Fruit fly (Drosophila melanogaster) whole organism, prepupa: ENCODE results near the gene Nedd8.
A peak's percentile ranks its signal among the peaks of the same experiment; 100 is the strongest.

Source experiments
- CG10631 ChIP-seq: fragments of 200-800 bp; sonication (Bioruptor generic); optimal IDR thresholded peaks from 2 replicates; lab custom pipeline; 2016; ENCODE audit warnings: missing biosample characterization, missing genetic modification characterization
- CG10669 ChIP-seq: fragments of 200-800 bp; sonication (Bioruptor generic); optimal IDR thresholded peaks from 3 replicates; lab custom pipeline; 2018; ENCODE audit warnings: missing biosample characterization, mild to moderate bottlenecking, missing genetic modification characterization, moderate library complexity
- CG11294 ChIP-seq: fragments of 200-800 bp; sonication (Bioruptor generic); IDR thresholded peaks from 2 replicates; pipeline ENCODE4 v1.3.6; 2022; ENCODE audit warnings: missing biosample characterization, missing genetic modification characterization
- CG11762 ChIP-seq: fragments of 200-800 bp; sonication (Bioruptor generic); optimal IDR thresholded peaks from 3 replicates; lab custom pipeline; 2016; ENCODE audit warnings: missing biosample characterization, missing genetic modification characterization; ENCODE audit not compliant: insufficient read depth
- CG11902 ChIP-seq: fragments of 200-800 bp; sonication (Bioruptor generic); optimal IDR thresholded peaks from 3 replicates; lab custom pipeline; 2016; ENCODE audit warnings: missing biosample characterization, missing genetic modification characterization
- CG15336 ChIP-seq: fragments of 200-800 bp; sonication (Bioruptor generic); IDR thresholded peaks from 2 replicates; pipeline ENCODE4 v1.3.6; 2022; ENCODE audit warnings: missing biosample characterization, missing genetic modification characterization
- CG1621 ChIP-seq: fragments of 200-800 bp; sonication (Bioruptor generic); optimal IDR thresholded peaks from 3 replicates; lab custom pipeline; 2018; ENCODE audit warnings: missing biosample characterization, mild to moderate bottlenecking, missing genetic modification characterization
- CG16779 ChIP-seq: fragments of 200-800 bp; sonication (Bioruptor generic); optimal IDR thresholded peaks from 3 replicates; lab custom pipeline; 2017; ENCODE audit warnings: missing biosample characterization, mild to moderate bottlenecking, missing genetic modification characterization
- CG3032 ChIP-seq: fragments of 200-800 bp; optimal IDR thresholded peaks from 2 replicates; lab custom pipeline; 2019; ENCODE audit warnings: missing biosample characterization, mild to moderate bottlenecking, missing genetic modification characterization, moderate library complexity
- CG31627 ChIP-seq: fragments of 200-800 bp; sonication (Bioruptor generic); optimal IDR thresholded peaks from 3 replicates; lab custom pipeline; 2016; ENCODE audit warnings: missing biosample characterization, missing genetic modification characterization
- CG32006 ChIP-seq: fragments of 200-800 bp; sonication (Bioruptor generic); optimal IDR thresholded peaks from 3 replicates; lab custom pipeline; 2017; ENCODE audit warnings: missing biosample characterization, mild to moderate bottlenecking, missing genetic modification characterization
- CG3919 ChIP-seq: fragments of 200-800 bp; sonication (Bioruptor generic); optimal IDR thresholded peaks from 3 replicates; lab custom pipeline; 2016; ENCODE audit warnings: missing biosample characterization, missing genetic modification characterization
- CG4318 ChIP-seq: fragments of 200-800 bp; sonication (Bioruptor generic); optimal IDR thresholded peaks from 3 replicates; lab custom pipeline; 2017; ENCODE audit warnings: missing biosample characterization, mild to moderate bottlenecking, missing genetic modification characterization
- CG6163 ChIP-seq: fragments of 200-800 bp; sonication (Bioruptor generic); IDR thresholded peaks from 3 replicates; pipeline ENCODE4 v1.3.6; 2022; ENCODE audit warnings: missing biosample characterization, missing genetic modification characterization
- CG6276 ChIP-seq: fragments of 200-800 bp; sonication (Bioruptor generic); optimal IDR thresholded peaks from 2 replicates; lab custom pipeline; 2017; ENCODE audit warnings: missing biosample characterization, mild to moderate bottlenecking, missing genetic modification characterization
- CG6792 ChIP-seq: fragments of 200-800 bp; sonication (Bioruptor generic); optimal IDR thresholded peaks from 3 replicates; lab custom pipeline; 2016; ENCODE audit warnings: missing biosample characterization, missing genetic modification characterization
- CG6808 ChIP-seq: fragments of 200-800 bp; sonication (Bioruptor generic); optimal IDR thresholded peaks from 3 replicates; lab custom pipeline; 2017; ENCODE audit warnings: missing biosample characterization, missing genetic modification characterization, mild to moderate bottlenecking, moderate library complexity, missing genetic modification reagents
- CG7368 ChIP-seq: fragments of 200-800 bp; sonication (Bioruptor generic); optimal IDR thresholded peaks from 3 replicates; lab custom pipeline; 2016; ENCODE audit warnings: missing biosample characterization, missing genetic modification characterization
- CG8319 ChIP-seq: fragments of 200-800 bp; sonication (Bioruptor generic); optimal IDR thresholded peaks from 3 replicates; lab custom pipeline; 2016; ENCODE audit warnings: missing biosample characterization, missing genetic modification characterization
- CG8632 ChIP-seq: fragments of 200-800 bp; sonication (Bioruptor generic); optimal IDR thresholded peaks from 3 replicates; lab custom pipeline; 2016; ENCODE audit warnings: missing biosample characterization, missing genetic modification characterization
- CG9139 ChIP-seq: fragments of 200-800 bp; sonication (Bioruptor generic); optimal IDR thresholded peaks from 3 replicates; lab custom pipeline; 2017; ENCODE audit warnings: missing biosample characterization, mild to moderate bottlenecking, missing genetic modification characterization
- Eip75B ChIP-seq: fragments of 200-800 bp; sonication (Bioruptor generic); optimal IDR thresholded peaks from 3 replicates; lab custom pipeline; 2016; ENCODE audit warnings: missing biosample characterization, missing genetic modification characterization
- Eip78C ChIP-seq: fragments of 200-800 bp; sonication (Bioruptor generic); peaks from one replicate; lab custom pipeline; 2016; ENCODE audit warnings: missing biosample characterization, missing genetic modification characterization
- Eip93F ChIP-seq: fragments of 200-800 bp; sonication (Bioruptor generic); optimal IDR thresholded peaks from 2 replicates; lab custom pipeline; 2016; ENCODE audit warnings: missing biosample characterization, mild to moderate bottlenecking, missing genetic modification characterization
- Hr39 ChIP-seq: fragments of 200-800 bp; sonication (Bioruptor generic); optimal IDR thresholded peaks from 2 replicates; lab custom pipeline; 2016; ENCODE audit warnings: missing biosample characterization, missing genetic modification characterization
- Hr4 ChIP-seq: fragments of 200-800 bp; sonication (Bioruptor generic); optimal IDR thresholded peaks from 3 replicates; lab custom pipeline; 2016; ENCODE audit warnings: missing biosample characterization, missing genetic modification characterization
- Sox15 ChIP-seq: fragments of 200-800 bp; sonication (Bioruptor generic); optimal IDR thresholded peaks from 3 replicates; lab custom pipeline; 2016; ENCODE audit warnings: missing biosample characterization, missing genetic modification characterization
- achi ChIP-seq: fragments of 200-800 bp; sonication (Bioruptor generic); optimal IDR thresholded peaks from 3 replicates; lab custom pipeline; 2016; ENCODE audit warnings: missing biosample characterization, missing genetic modification characterization
- acj6 ChIP-seq: fragments of 200-800 bp; sonication (Bioruptor generic); optimal IDR thresholded peaks from 3 replicates; lab custom pipeline; 2016; ENCODE audit warnings: missing biosample characterization, missing genetic modification characterization
- cyc ChIP-seq: fragments of 200-800 bp; sonication (Bioruptor generic); optimal IDR thresholded peaks from 3 replicates; lab custom pipeline; 2016; ENCODE audit warnings: missing biosample characterization, missing genetic modification characterization
- dac ChIP-seq: fragments of 200-800 bp; sonication (Bioruptor generic); optimal IDR thresholded peaks from 2 replicates; lab custom pipeline; 2017; ENCODE audit warnings: missing biosample characterization, mild to moderate bottlenecking, missing genetic modification characterization
- dsx ChIP-seq: fragments of 200-800 bp; optimal IDR thresholded peaks from 3 replicates; lab custom pipeline; 2019; ENCODE audit warnings: missing biosample characterization, mild to moderate bottlenecking, missing genetic modification characterization, moderate library complexity; ENCODE audit not compliant: poor library complexity, severe bottlenecking
- eg ChIP-seq: fragments of 200-800 bp; sonication (Bioruptor generic); IDR thresholded peaks from 3 replicates; pipeline ENCODE4 v1.3.6; 2022; ENCODE audit warnings: missing biosample characterization, missing genetic modification characterization
- fd59A ChIP-seq: fragments of 200-800 bp; sonication (Bioruptor generic); optimal IDR thresholded peaks from 2 replicates; lab custom pipeline; 2017; ENCODE audit warnings: missing biosample characterization, mild to moderate bottlenecking, missing genetic modification characterization, missing genetic modification reagents
- fd85E ChIP-seq: fragments of 200-800 bp; sonication (Bioruptor generic); optimal IDR thresholded peaks from 3 replicates; lab custom pipeline; 2016; ENCODE audit warnings: missing biosample characterization, missing genetic modification characterization
- fkh ChIP-seq: fragments of 200-800 bp; sonication (Bioruptor generic); optimal IDR thresholded peaks from 3 replicates; lab custom pipeline; 2017; ENCODE audit warnings: missing biosample characterization, mild to moderate bottlenecking, missing genetic modification characterization, moderate library complexity
- lz ChIP-seq: fragments of 200-800 bp; sonication (Bioruptor generic); optimal IDR thresholded peaks from 3 replicates; lab custom pipeline; 2016; ENCODE audit warnings: missing biosample characterization, missing genetic modification characterization
- net ChIP-seq: fragments of 200-800 bp; sonication (Bioruptor generic); optimal IDR thresholded peaks from 3 replicates; lab custom pipeline; 2016; ENCODE audit warnings: missing biosample characterization, missing genetic modification characterization
- pdm3 ChIP-seq: fragments of 200-800 bp; sonication (Bioruptor generic); optimal IDR thresholded peaks from 3 replicates; lab custom pipeline; 2016; ENCODE audit warnings: missing biosample characterization, missing genetic modification characterization
- spab ChIP-seq: fragments of 200-800 bp; sonication (Bioruptor generic); optimal IDR thresholded peaks from 2 replicates; lab custom pipeline; 2017; ENCODE audit warnings: missing biosample characterization, mild to moderate bottlenecking, missing genetic modification characterization, missing genetic modification reagents
- ss ChIP-seq, 2 experiments: fragments of 200-800 bp; sonication (Bioruptor generic); optimal IDR thresholded peaks; 2 replicates in 1 of 2; 3 replicates in 1 of 2; lab custom pipeline; 2017 to 2018; ENCODE audit warnings: mild to moderate bottlenecking in 2 of 2, missing biosample characterization in 2 of 2, missing genetic modification characterization in 2 of 2, moderate library complexity in 1 of 2
- svp ChIP-seq: fragments of 200-800 bp; sonication (Bioruptor generic); peaks from one replicate; lab custom pipeline; 2016; ENCODE audit warnings: missing biosample characterization, missing genetic modification characterization
- topi ChIP-seq: fragments of 200-800 bp; sonication (Bioruptor generic); optimal IDR thresholded peaks from 3 replicates; lab custom pipeline; 2016; ENCODE audit warnings: missing biosample characterization, missing genetic modification characterization

The Nedd8 gene

dm6 chr2L:18966214-18966556 is 14.5 kb upstream of the Nedd8 start (continued):
- peak; percentile 26 for TF ChIP-seq CG10631 (GFP tag; lab: Kevin White, UChicago)
- no peak for TF ChIP-seq CG11902 (GFP tag; lab: Kevin White, UChicago)
- TF ChIP-seq CG6163 (GFP tag; lab: Robert Waterston, UW) = peak; percentile 82
- TF ChIP-seq dsx = peak; percentile 5
- TF ChIP-seq Sox15 (GFP tag; lab: Kevin White, UChicago) = no peak
- no peak for TF ChIP-seq CG31627 (GFP tag; lab: Kevin White, UChicago)
- TF ChIP-seq CG7368 (GFP tag; lab: Kevin White, UChicago) = peak; percentile 25
- no peak for TF ChIP-seq dac (GFP tag; lab: Kevin White, UChicago)
- no peak for TF ChIP-seq pdm3 (GFP tag; lab: Kevin White, UChicago)
- TF ChIP-seq ss (GFP tag; optimal IDR thresholded peaks at IDR 0.05; lab: Kevin White, UChicago) = peak in 1 of 2 experiments; percentile 21
- peak; percentile 11 for TF ChIP-seq lz (GFP tag; lab: Kevin White, UChicago)
- TF ChIP-seq, all 60 proteins: peak for 36

- TF ChIP-seq fd85E (GFP tag; lab: Kevin White, UChicago) (no peak), Eip75B (GFP tag; lab: Kevin White, UChicago) (no peak), CG11294 (GFP tag; lab: Robert Waterston, UW) (no peak), net (GFP tag; lab: Kevin White, UChicago) (no peak), CG15336 (peak; percentile 31; the same call in 1 of the 2 replicates), eg (GFP tag; lab: Robert Waterston, UW) (0 out of 3 replicates have a peak, but pooled peaks have one; percentile 6), svp (GFP tag; lab: Kevin White, UChicago) (peak; percentile 65), cyc (GFP tag; lab: Kevin White, UChicago) (no peak), CG6276 (GFP tag; lab: Kevin White, UChicago) (no peak), Eip78C (GFP tag; lab: Kevin White, UChicago) (peak; percentile 31), Eip93F (GFP tag; lab: Kevin White, UChicago) (no peak), fkh (GFP tag; lab: Kevin White, UChicago) (peak; percentile 74), CG6792 (no peak), acj6 (GFP tag; lab: Kevin White, UChicago) (no peak), CG10669 (GFP tag; lab: Kevin White, UChicago) (no peak), CG31627 (GFP tag; lab: Kevin White, UChicago) (no peak), Hr39 (no peak), CG11762 (no peak), achi (no peak), CG6808 (no peak), fd59A (GFP tag; lab: Kevin White, UChicago) (no peak), topi (no peak), CG3032 (no peak), CG7368 (GFP tag; lab: Kevin White, UChicago) (no peak), CG8319 (GFP tag; lab: Kevin White, UChicago) (no peak), CG9139 (GFP tag; lab: Kevin White, UChicago) (no peak), CG32006 (GFP tag; lab: Kevin White, UChicago) (peak; percentile 0)
These were observed 14.0 kb upstream of the Nedd8 start for dm6 chr2L:18965367-18966213.

- TF ChIP-seq CG16779 (tag; lab: Kevin White, UChicago) = peak; percentile 85
- TF ChIP-seq pdm3 (GFP tag; lab: Kevin White, UChicago) = no peak
- peak; percentile 83 for TF ChIP-seq CG3919
- peak; percentile 54 for TF ChIP-seq CG31627 (GFP tag; lab: Kevin White, UChicago)
- peak; percentile 89 for TF ChIP-seq CG8632
- peak; percentile 88 for TF ChIP-seq achi
- peak; percentile 80 for TF ChIP-seq topi
- TF ChIP-seq spab (GFP tag; lab: Kevin White, UChicago) = peak; percentile 76
- TF ChIP-seq Sox15 (GFP tag; lab: Kevin White, UChicago) = peak; percentile 62
- peak; percentile 80 for TF ChIP-seq CG32006 (GFP tag; lab: Kevin White, UChicago)
- TF ChIP-seq CG3032 = peak; percentile 86
- TF ChIP-seq cyc (GFP tag; lab: Kevin White, UChicago) = peak; percentile 61
- TF ChIP-seq CG4318 (GFP tag; lab: Kevin White, UChicago) = peak; percentile 56
- peak; percentile 87 for TF ChIP-seq CG10669 (GFP tag; lab: Kevin White, UChicago)
- TF ChIP-seq dsx = peak; percentile 93
- peak; percentile 79 for TF ChIP-seq CG11762
- peak; percentile 69 for TF ChIP-seq Hr4 (GFP tag; lab: Kevin White, UChicago)
- TF ChIP-seq Hr39 = peak; percentile 59
- peak; percentile 71 for TF ChIP-seq Eip75B (GFP tag; lab: Kevin White, UChicago)
- TF ChIP-seq CG6276 (GFP tag; lab: Kevin White, UChicago) = peak; percentile 78
- peak; percentile 76 for TF ChIP-seq CG11902 (GFP tag; lab: Kevin White, UChicago)
- peak; percentile 80 for TF ChIP-seq net (GFP tag; lab: Kevin White, UChicago)
- peak; percentile 72 for TF ChIP-seq CG1621
- TF ChIP-seq lz (GFP tag; lab: Kevin White, UChicago) = peak; percentile 66
These were observed 5.6 kb upstream of the Nedd8 start, which contains the start of gene Bhmt for dm6 chr2L:18957142-18957674. Bhmt (minus strand) TSS chr2L:18957311.
